Worm (Caenorhabditis elegans): ENCODE measurements around the gene pdf-1.

ce11 chrIII:6881745-6882144 is 30.5 kb downstream of the pdf-1 start:
- TF ChIP-seq F49E8.2 (tag; optimal IDR thresholded peaks at IDR 0.05; ENCODE audit: insufficient read depth) = no peak
- no peak for TF ChIP-seq egrh-3 (GFP tag; IDR thresholded peaks at IDR 0.05)
- no peak for TF ChIP-seq cebp-1 (GFP tag; IDR thresholded peaks at IDR 0.05)
- no peak for TF ChIP-seq cebp-1 (tag; optimal IDR thresholded peaks at IDR 0.05)
- no peak for TF ChIP-seq unc-62 (GFP tag; optimal IDR thresholded peaks at IDR 0.05)
- no peak for TF ChIP-seq ekl-4 (GFP tag; IDR thresholded peaks at IDR 0.05)
- no peak for TF ChIP-seq repo-1 (tag; optimal IDR thresholded peaks at IDR 0.05)
- TF ChIP-seq mes-4 (tag; optimal IDR thresholded peaks at IDR 0.05) = no peak
- TF ChIP-seq dpl-1 (GFP tag; optimal IDR thresholded peaks at IDR 0.05) = no peak
- no peak for TF ChIP-seq Y95B8A.8 (GFP tag; IDR thresholded peaks at IDR 0.05)
- TF ChIP-seq rpc-1 (optimal IDR thresholded peaks at IDR 0.05) = no peak
- TF ChIP-seq rpc-1 (tag; optimal IDR thresholded peaks at IDR 0.05) = no peak
- no peak for TF ChIP-seq F37B4.10 (GFP tag; IDR thresholded peaks at IDR 0.05)
- no peak for TF ChIP-seq snpc-4 (GFP tag; optimal IDR thresholded peaks at IDR 0.05)
- no peak for TF ChIP-seq snpc-4 (tag; optimal IDR thresholded peaks at IDR 0.05)

Data from whole organism, young adult.